Fruit fly (Drosophila melanogaster): ENCODE measurements around the gene RYa-R.

DNA sequence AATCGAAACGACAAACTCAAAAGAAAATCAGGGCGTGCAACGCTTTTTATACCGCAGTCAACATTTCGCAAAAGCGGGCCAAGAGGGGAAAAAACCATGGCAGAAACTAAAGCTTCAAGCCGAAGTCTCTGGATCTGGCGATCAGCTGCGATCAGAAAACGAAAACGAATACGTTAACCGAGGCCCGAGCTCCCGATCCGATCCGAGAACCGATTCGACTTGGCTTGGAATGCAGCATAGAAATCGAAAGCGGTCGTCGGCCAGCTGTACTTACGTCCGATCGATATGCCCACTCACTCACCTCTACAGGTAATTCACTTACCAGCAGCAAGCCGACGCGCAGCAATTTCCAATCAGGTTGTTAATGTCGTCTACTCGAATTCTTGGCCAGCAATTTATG lies 94.3 kb downstream of the RYa-R start, which contains the start of gene Cpr97Eb:
- TF ChIP-seq Eip93F (GFP tag; optimal IDR thresholded peaks at IDR 0.05) (no peak), Sox102F (GFP tag; optimal IDR thresholded peaks at IDR 0.05) (no peak), pdm3 (GFP tag; optimal IDR thresholded peaks at IDR 0.05) (no peak), dac (GFP tag; optimal IDR thresholded peaks at IDR 0.05) (no peak), Hr39 (GFP tag; optimal IDR thresholded peaks at IDR 0.05) (no peak), Smox (GFP tag; optimal IDR thresholded peaks at IDR 0.05) (no peak), CG11902 (GFP tag; optimal IDR thresholded peaks at IDR 0.05) (no peak), CG11294 (GFP tag; IDR thresholded peaks at IDR 0.05) (no peak), CG8632 (GFP tag; optimal IDR thresholded peaks at IDR 0.05) (no peak), salr (GFP tag; optimal IDR thresholded peaks at IDR 0.05) (no peak), CG6276 (GFP tag; optimal IDR thresholded peaks at IDR 0.05) (no peak), Lpt (GFP tag; optimal IDR thresholded peaks at IDR 0.05) (peak; percentile 25)
